Fruit fly (Drosophila melanogaster) whole organism, embryonic: Measurements from ENCODE around the gene CG9737.
A peak's percentile ranks its signal among the peaks of the same experiment; 100 is the strongest.

Experiments used
- Atf3 ChIP-seq: fragments of 200-800 bp; sonication (Bioruptor generic); optimal IDR thresholded peaks from 3 replicates; lab custom pipeline; 2016; ENCODE audit warnings: missing biosample characterization, missing genetic modification characterization
- Blimp-1 ChIP-seq: fragments of 200-800 bp; sonication (Bioruptor generic); optimal IDR thresholded peaks from 3 replicates; lab custom pipeline; 2018; ENCODE audit warnings: missing biosample characterization, missing genetic modification characterization, mild to moderate bottlenecking, moderate library complexity, missing genetic modification reagents
- CG10274 ChIP-seq: fragments of 200-800 bp; sonication (Bioruptor generic); optimal IDR thresholded peaks from 3 replicates; lab custom pipeline; 2017; ENCODE audit warnings: missing biosample characterization, mild to moderate bottlenecking, missing genetic modification characterization
- CG10431 ChIP-seq: fragments of 200-800 bp; sonication (Bioruptor generic); optimal IDR thresholded peaks from 3 replicates; lab custom pipeline; 2018; ENCODE audit warnings: missing biosample characterization, mild to moderate bottlenecking, missing genetic modification characterization
- CG10654 ChIP-seq: fragments of 200-800 bp; sonication (Bioruptor generic); optimal IDR thresholded peaks from 2 replicates; lab custom pipeline; 2016; ENCODE audit warnings: missing biosample characterization, missing genetic modification characterization
- CG10959 ChIP-seq: fragments of 200-800 bp; sonication (Bioruptor generic); IDR thresholded peaks from 2 replicates; pipeline ENCODE4 v1.3.6; 2022; ENCODE audit warnings: missing biosample characterization, missing genetic modification characterization
- CG14667 ChIP-seq: fragments of 200-800 bp; sonication (Bioruptor generic); IDR thresholded peaks from 2 replicates; pipeline ENCODE4 v1.3.6; 2022; ENCODE audit warnings: missing biosample characterization, missing genetic modification characterization
- CG16815 ChIP-seq: fragments of 200-800 bp; sonication (Bioruptor generic); optimal IDR thresholded peaks from 3 replicates; lab custom pipeline; 2017; ENCODE audit warnings: missing biosample characterization, mild to moderate bottlenecking, missing genetic modification characterization
- CG17328 ChIP-seq: fragments of 200-800 bp; sonication (Bioruptor generic); IDR thresholded peaks from 2 replicates; pipeline ENCODE4 v1.3.6; 2022; ENCODE audit warnings: missing biosample characterization, missing genetic modification characterization
- CG2875 ChIP-seq: fragments of 200-800 bp; sonication (Bioruptor generic); optimal IDR thresholded peaks from 2 replicates; lab custom pipeline; 2017; ENCODE audit warnings: missing biosample characterization, mild to moderate bottlenecking, missing genetic modification characterization, missing genetic modification reagents
- CG2889 ChIP-seq: fragments of 200-800 bp; sonication (Bioruptor generic); IDR thresholded peaks from 3 replicates; pipeline ENCODE4 v1.3.6; 2022; ENCODE audit warnings: missing biosample characterization, missing genetic modification characterization
- CG30431 ChIP-seq: fragments of 200-800 bp; sonication (Bioruptor generic); optimal IDR thresholded peaks from 2 replicates; lab custom pipeline; 2017; ENCODE audit warnings: missing biosample characterization, missing genetic modification characterization
- CG31224 ChIP-seq: fragments of 200-800 bp; sonication (Bioruptor generic); IDR thresholded peaks from 2 replicates; pipeline ENCODE4 v1.3.6; 2022; ENCODE audit warnings: missing biosample characterization, missing genetic modification characterization
- CG8478 ChIP-seq: fragments of >200 bp; optimal IDR thresholded peaks from 2 replicates; lab custom pipeline; 2018
- CG9932 ChIP-seq: fragments of 200-800 bp; sonication (Bioruptor generic); IDR thresholded peaks from 2 replicates; pipeline ENCODE4 v1.3.6; 2022; ENCODE audit warnings: missing biosample characterization, missing genetic modification characterization
- Chrac-16 ChIP-seq: fragments of 200-800 bp; sonication (Bioruptor generic); optimal IDR thresholded peaks from 3 replicates; lab custom pipeline; 2016; ENCODE audit warnings: missing biosample characterization, missing genetic modification characterization
- Dbx ChIP-seq: fragments of 200-800 bp; sonication (Bioruptor generic); IDR thresholded peaks from 3 replicates; pipeline ENCODE4 v1.3.6; 2022; ENCODE audit warnings: missing biosample characterization, missing genetic modification characterization
- Eip74EF ChIP-seq, 2 experiments: fragments of 200-800 bp in 1 of 2; fragments of >200 bp in 1 of 2; sonication (Bioruptor generic) in 1 of 2; optimal IDR thresholded peaks; 2 replicates each; lab custom pipeline; 2017 to 2019; ENCODE audit warnings: missing biosample characterization in 2 of 2, missing genetic modification characterization in 2 of 2, mild to moderate bottlenecking in 1 of 2, moderate library complexity in 1 of 2
- H15 ChIP-seq: fragments of 200-800 bp; sonication (Bioruptor generic); IDR thresholded peaks from 3 replicates; pipeline ENCODE4 v1.3.6; 2022; ENCODE audit warnings: missing biosample characterization, missing genetic modification characterization
- HLHmδ ChIP-seq: fragments of 200-800 bp; sonication (Bioruptor generic); optimal IDR thresholded peaks from 2 replicates; lab custom pipeline; 2018; ENCODE audit warnings: missing biosample characterization, mild to moderate bottlenecking, missing genetic modification characterization, moderate library complexity
- Hr3 ChIP-seq: fragments of 200-800 bp; sonication (Bioruptor generic); optimal IDR thresholded peaks from 3 replicates; lab custom pipeline; 2016; ENCODE audit warnings: missing biosample characterization, missing genetic modification characterization
- Nf-YC ChIP-seq: fragments of 200-800 bp; optimal IDR thresholded peaks from 3 replicates; lab custom pipeline; 2019; ENCODE audit warnings: missing biosample characterization, mild to moderate bottlenecking, missing genetic modification characterization, moderate library complexity
- Xrp1 ChIP-seq: fragments of 200-800 bp; sonication (Bioruptor generic); IDR thresholded peaks from 2 replicates; pipeline ENCODE4 v1.3.6; 2022; ENCODE audit warnings: missing biosample characterization, missing genetic modification characterization
- cwo ChIP-seq: fragments of 200-800 bp; sonication (Bioruptor generic); optimal IDR thresholded peaks from 3 replicates; lab custom pipeline; 2017; ENCODE audit warnings: missing biosample characterization, missing genetic modification characterization, mild to moderate bottlenecking, moderate library complexity, missing genetic modification reagents
- dati ChIP-seq: fragments of 200-800 bp; sonication (Bioruptor generic); IDR thresholded peaks from 2 replicates; pipeline ENCODE4 v1.3.6; 2022; ENCODE audit warnings: missing biosample characterization, missing genetic modification characterization
- disco-r ChIP-seq: fragments of 200-800 bp; sonication (Bioruptor generic); optimal IDR thresholded peaks from 2 replicates; lab custom pipeline; 2016; ENCODE audit warnings: missing biosample characterization, missing genetic modification characterization
- ems ChIP-seq: fragments of 200-800 bp; sonication (Bioruptor generic); optimal IDR thresholded peaks from 3 replicates; lab custom pipeline; 2016; ENCODE audit warnings: missing biosample characterization, missing genetic modification characterization
- esg ChIP-seq: fragments of 200-800 bp; sonication (Bioruptor generic); conservative IDR thresholded peaks from 2 replicates; pipeline ENCODE4 v1.3.6; 2022; ENCODE audit warnings: missing biosample characterization, missing genetic modification characterization
- ftz-f1 ChIP-seq: fragments of 200-800 bp; sonication (Bioruptor generic); optimal IDR thresholded peaks from 2 replicates; lab custom pipeline; 2016; ENCODE audit warnings: missing biosample characterization, missing genetic modification characterization
- fu2 ChIP-seq: fragments of 200-800 bp; sonication (Bioruptor generic); optimal IDR thresholded peaks from 2 replicates; lab custom pipeline; 2016; ENCODE audit warnings: missing biosample characterization, missing genetic modification characterization
- gce ChIP-seq: fragments of 200-800 bp; sonication (Bioruptor generic); IDR thresholded peaks from 3 replicates; pipeline ENCODE4 v1.3.6; 2022; ENCODE audit warnings: missing biosample characterization, missing genetic modification characterization
- gcm ChIP-seq: fragments of 200-800 bp; sonication (Bioruptor generic); optimal IDR thresholded peaks from 2 replicates; lab custom pipeline; 2019; ENCODE audit warnings: missing biosample characterization, mild to moderate bottlenecking, missing genetic modification characterization, moderate library complexity
- hbn ChIP-seq: fragments of 200-800 bp; sonication (Bioruptor generic); IDR thresholded peaks from 2 replicates; pipeline ENCODE4 v1.3.6; 2022; ENCODE audit warnings: missing biosample characterization, missing genetic modification characterization; ENCODE audit not compliant: partially characterized antibody
- kah ChIP-seq: fragments of 200-800 bp; sonication (Bioruptor generic); optimal IDR thresholded peaks from 2 replicates; lab custom pipeline; 2018; ENCODE audit warnings: missing biosample characterization, mild to moderate bottlenecking, missing genetic modification characterization
- klu ChIP-seq: fragments of 200-800 bp; sonication (Bioruptor generic); IDR thresholded peaks from 2 replicates; pipeline ENCODE4 v1.3.6; 2022; ENCODE audit warnings: missing biosample characterization, missing genetic modification characterization
- knrl ChIP-seq: fragments of 200-800 bp; sonication (Bioruptor generic); IDR thresholded peaks from 3 replicates; pipeline ENCODE4 v1.3.6; 2022; ENCODE audit warnings: missing biosample characterization, missing genetic modification characterization; ENCODE audit not compliant: partially characterized antibody
- pan ChIP-seq, 4 experiments: fragments of >200 bp in 3 of 4; fragments of 200-800 bp in 1 of 4; sonication (Bioruptor generic) in 1 of 4; optimal IDR thresholded peaks in 3 of 4; IDR thresholded peaks in 1 of 4; 2 replicates each; pipeline versions ENCODE4 v1.3.6 to Lab custom; 2017 to 2022; ENCODE audit warnings: missing biosample characterization in 2 of 4, missing genetic modification characterization in 2 of 4, mixed read lengths in 1 of 4
- prd ChIP-seq, 3 experiments: fragments of >200 bp in 2 of 3; fragments of 200-800 bp in 1 of 3; sonication (Bioruptor generic) in 1 of 3; optimal IDR thresholded peaks in 2 of 3; IDR thresholded peaks in 1 of 3; 2 replicates in 2 of 3; 3 replicates in 1 of 3; pipeline versions ENCODE4 v1.3.6 to Lab custom; 2017 to 2022; ENCODE audit warnings: missing biosample characterization in 1 of 3, missing genetic modification characterization in 1 of 3
- sens-2 ChIP-seq: fragments of 200-800 bp; sonication (Bioruptor generic); IDR thresholded peaks from 2 replicates; pipeline ENCODE4 v1.3.6; 2022; ENCODE audit warnings: missing biosample characterization, missing genetic modification characterization
- shn ChIP-seq: fragments of 200-800 bp; sonication (Bioruptor generic); optimal IDR thresholded peaks from 3 replicates; lab custom pipeline; 2016; ENCODE audit warnings: missing biosample characterization, missing genetic modification characterization
- slbo ChIP-seq: fragments of 200-800 bp; sonication (Bioruptor generic); IDR thresholded peaks from 2 replicates; pipeline ENCODE4 v1.3.6; 2022; ENCODE audit warnings: missing biosample characterization, missing genetic modification characterization
- tap ChIP-seq: fragments of 200-800 bp; optimal IDR thresholded peaks from 3 replicates; lab custom pipeline; 2019; ENCODE audit warnings: missing biosample characterization, mild to moderate bottlenecking, missing genetic modification characterization, moderate library complexity
- tna ChIP-seq: fragments of 200-800 bp; sonication (Bioruptor generic); IDR thresholded peaks from 2 replicates; pipeline ENCODE4 v1.3.6; 2022; ENCODE audit warnings: missing biosample characterization, missing genetic modification characterization; ENCODE audit not compliant: partially characterized antibody
- vfl ChIP-seq: fragments of 200-800 bp; sonication (Bioruptor generic); optimal IDR thresholded peaks from 2 replicates; lab custom pipeline; 2016; ENCODE audit warnings: missing biosample characterization, missing genetic modification characterization
- yki ChIP-seq: fragments of >200 bp; optimal IDR thresholded peaks from 3 replicates; lab custom pipeline; 2018
- z ChIP-seq: fragments of 200-800 bp; sonication (Bioruptor generic); IDR thresholded peaks from 3 replicates; pipeline ENCODE4 v1.3.6; 2022; ENCODE audit warnings: missing biosample characterization, missing genetic modification characterization
- zen ChIP-seq: fragments of 200-800 bp; sonication (Bioruptor generic); optimal IDR thresholded peaks from 3 replicates; lab custom pipeline; 2018; ENCODE audit warnings: missing biosample characterization, mild to moderate bottlenecking, missing genetic modification characterization, moderate library complexity

CG9737 gene

DNA sequence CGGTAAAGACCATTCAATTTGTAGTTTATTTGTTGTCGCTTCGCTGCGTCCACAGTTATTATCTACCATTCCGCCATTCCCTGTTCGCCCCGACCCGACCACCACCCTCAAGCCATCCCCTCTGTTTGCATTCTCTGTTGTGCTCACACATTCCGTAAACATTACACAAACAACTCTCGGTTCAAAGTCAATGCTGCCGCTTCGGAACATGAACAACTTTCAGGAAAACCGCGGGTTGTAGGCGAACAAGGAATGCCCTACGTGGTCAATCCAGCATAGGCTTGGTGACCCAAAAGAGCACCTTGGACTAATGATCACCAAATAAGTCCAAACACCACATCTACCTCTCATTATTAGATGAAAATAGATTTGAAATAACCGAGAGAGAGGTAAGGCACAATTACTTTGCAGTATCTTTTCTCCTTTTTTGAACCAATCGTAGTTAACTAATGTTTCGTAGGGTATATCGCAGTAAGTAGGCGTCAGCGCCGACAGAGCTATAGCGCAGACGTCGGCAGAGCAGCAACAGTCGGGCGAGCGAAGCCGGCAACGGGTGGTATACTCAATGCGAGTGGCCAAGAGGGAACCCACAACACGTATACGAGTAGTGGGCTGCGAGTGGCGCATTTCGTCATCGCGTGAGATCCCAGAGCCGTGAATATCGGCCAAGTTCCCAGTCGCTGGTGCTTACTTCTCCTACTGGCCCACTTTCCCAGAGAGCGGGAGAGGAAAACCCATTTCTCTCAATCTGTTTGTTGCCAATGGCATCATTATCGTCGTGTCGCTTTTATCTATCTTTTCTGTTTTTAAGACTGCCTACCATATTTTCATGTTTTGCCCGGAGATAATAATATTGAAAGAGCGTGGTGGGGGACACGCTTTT lies 39.8 kb downstream of the CG9737 start (continued):
- TF ChIP-seq klu (GFP tag; lab: Robert Waterston, UW), result peak; percentile 91
- TF ChIP-seq CG8478 (lab: Kevin White, UChicago), result no peak
- TF ChIP-seq esg (GFP tag; lab: Robert Waterston, UW), result peak; percentile 97
- peak in 1 of 2 experiments; percentile 97 for TF ChIP-seq Eip74EF (GFP tag; optimal IDR thresholded peaks at IDR 0.05; lab: Kevin White, UChicago)
- TF ChIP-seq CG10959 (GFP tag; lab: Robert Waterston, UW), result peak; percentile 88
- no peak for TF ChIP-seq tna (GFP tag; lab: Robert Waterston, UW)
- peak; percentile 93 for TF ChIP-seq Xrp1
- peak; percentile 86 for TF ChIP-seq Nf-YC (tag; lab: Kevin White, UChicago)
- TF ChIP-seq zen (tag; lab: Kevin White, UChicago), result peak; percentile 90
- peak; percentile 88 for TF ChIP-seq CG31224 (GFP tag; lab: Robert Waterston, UW)
- peak; percentile 42 for TF ChIP-seq CG10431 (GFP tag; lab: Kevin White, UChicago)
- TF ChIP-seq gcm (GFP tag; lab: Kevin White, UChicago), result peak; percentile 81
- peak; percentile 55; the same call in 1 of the 2 replicates for TF ChIP-seq hbn
- TF ChIP-seq Hr3, result peak; percentile 92
- no peak for TF ChIP-seq yki (lab: Kevin White, UChicago)
- peak; percentile 85 for TF ChIP-seq kah (GFP tag; lab: Kevin White, UChicago)
- TF ChIP-seq H15 (GFP tag; lab: Robert Waterston, UW), result peak; percentile 79; the same call in 2 of the 3 replicates
- peak; percentile 94 for TF ChIP-seq sens-2
- TF ChIP-seq tap, result peak; percentile 95
- TF ChIP-seq CG2875, result peak; percentile 86
- TF ChIP-seq slbo (GFP tag; lab: Robert Waterston, UW), result peak; percentile 92
- TF ChIP-seq shn (GFP tag; lab: Kevin White, UChicago), result peak; percentile 97
- TF ChIP-seq CG14667 (GFP tag; lab: Robert Waterston, UW), result peak; percentile 86
- TF ChIP-seq Blimp-1 (GFP tag; lab: Kevin White, UChicago), result peak; percentile 96
- peak; percentile 85 for TF ChIP-seq Atf3 (GFP tag; lab: Kevin White, UChicago)
- peak; percentile 94 for TF ChIP-seq fu2 (GFP tag; lab: Kevin White, UChicago)
- no peak for TF ChIP-seq pan (optimal IDR thresholded peaks at IDR 0.05; lab: Kevin White, UChicago)
- TF ChIP-seq pan (GFP tag; optimal IDR thresholded peaks at IDR 0.05 in 1 of 2, IDR thresholded peaks at IDR 0.05 in 1 of 2), result peak in 1 of 2 experiments; percentile 91
- peak; percentile 92 for TF ChIP-seq vfl
- no peak for TF ChIP-seq knrl (GFP tag; lab: Robert Waterston, UW)
- peak; percentile 84 for TF ChIP-seq CG16815 (GFP tag; lab: Kevin White, UChicago)
- peak; percentile 65; the same call in 1 of the 2 replicates for TF ChIP-seq dati (GFP tag; lab: Robert Waterston, UW)
- peak; percentile 89 for TF ChIP-seq CG30431 (GFP tag; lab: Kevin White, UChicago)
- peak; percentile 98 for TF ChIP-seq CG10654 (GFP tag; lab: Kevin White, UChicago)
- peak; percentile 98 for TF ChIP-seq ems
- TF ChIP-seq z (GFP tag; lab: Robert Waterston, UW), result peak; percentile 66; the same call in 1 of the 3 replicates
- peak; percentile 89 for TF ChIP-seq disco-r (GFP tag; lab: Kevin White, UChicago)
- TF ChIP-seq CG2889 (GFP tag; lab: Robert Waterston, UW), result peak; percentile 73; the same call in 1 of the 3 replicates
- peak; percentile 97 for TF ChIP-seq Dbx (GFP tag; lab: Robert Waterston, UW)
- peak; percentile 90 for TF ChIP-seq HLHmδ
- TF ChIP-seq cwo, result peak; percentile 97
- no peak for TF ChIP-seq prd (optimal IDR thresholded peaks at IDR 0.05; lab: Kevin White, UChicago)
- peak; percentile 95 for TF ChIP-seq prd (GFP tag; IDR thresholded peaks at IDR 0.05; lab: Robert Waterston, UW)
- TF ChIP-seq gce, result peak; percentile 86
- peak; percentile 92 for TF ChIP-seq ftz-f1
- TF ChIP-seq CG9932 (GFP tag; lab: Robert Waterston, UW), result peak; percentile 97
- TF ChIP-seq CG17328 (GFP tag; lab: Robert Waterston, UW), result peak; percentile 70; the same call in 1 of the 2 replicates
- peak; percentile 89 for TF ChIP-seq Chrac-16 (GFP tag; lab: Kevin White, UChicago)
- TF ChIP-seq CG10274 (GFP tag; lab: Kevin White, UChicago), result peak; percentile 100
